Worm (Caenorhabditis elegans) whole organism, young adult: Measurements from ENCODE around the gene spr-2.

Source experiments
- B0019.2 ChIP-seq: fragments of 200-800 bp; sonication (Bioruptor generic); conservative IDR thresholded peaks from 2 replicates; pipeline ENCODE4 v1.3.6; 2022; ENCODE audit warnings: missing genetic modification reagents, missing genetic modification characterization, missing compliant biosample characterization
- B0336.3 ChIP-seq: fragments of 200-800 bp; sonication (Bioruptor generic); IDR thresholded peaks from 2 replicates; pipeline ENCODE4 v1.3.6; 2022; ENCODE audit warnings: missing genetic modification characterization, missing compliant biosample characterization
- F37B4.10 ChIP-seq: fragments of 200-800 bp; sonication (Bioruptor generic); IDR thresholded peaks from 2 replicates; pipeline ENCODE4 v1.3.6; 2022; ENCODE audit warnings: missing genetic modification characterization, missing compliant biosample characterization
- F49E8.2 ChIP-seq: sonication (generic microtip); optimal IDR thresholded peaks from 3 replicates; lab custom pipeline; 2017; ENCODE audit warnings: missing genetic modification characterization, mild to moderate bottlenecking, missing compliant biosample characterization, antibody characterized with exemption, moderate library complexity; ENCODE audit not compliant: insufficient read depth
- F55B11.4 ChIP-seq: sonication (generic microtip); optimal IDR thresholded peaks from 2 replicates; lab custom pipeline; 2016; ENCODE audit warnings: missing compliant biosample characterization, missing genetic modification characterization, borderline replicate concordance; ENCODE audit not compliant: insufficient read depth
- F57A8.1 ChIP-seq: fragments of 200-800 bp; sonication (Bioruptor generic); optimal IDR thresholded peaks from 2 replicates; lab custom pipeline; 2018; ENCODE audit warnings: mild to moderate bottlenecking, missing genetic modification characterization, moderate library complexity, missing compliant biosample characterization
- K11D2.4 ChIP-seq: fragments of 200-800 bp; sonication (Bioruptor generic); IDR thresholded peaks from 2 replicates; pipeline ENCODE4 v1.3.6; 2022; ENCODE audit warnings: missing genetic modification reagents, missing genetic modification characterization, missing compliant biosample characterization
- T07F8.4 ChIP-seq: sonication (generic microtip); optimal IDR thresholded peaks from 2 replicates; lab custom pipeline; 2016; ENCODE audit warnings: mild to moderate bottlenecking, missing genetic modification characterization, moderate library complexity, missing compliant biosample characterization
- Y53G8AR.9 ChIP-seq: fragments of 200-800 bp; sonication (Bioruptor generic); conservative IDR thresholded peaks from 2 replicates; pipeline ENCODE4 v1.3.6; 2022; ENCODE audit warnings: missing genetic modification reagents, missing genetic modification characterization, missing compliant biosample characterization
- Y67H2A.10 ChIP-seq: fragments of 200-800 bp; sonication (Bioruptor generic); conservative IDR thresholded peaks from 2 replicates; pipeline ENCODE4 v1.3.6; 2022; ENCODE audit warnings: missing genetic modification reagents, missing genetic modification characterization, missing compliant biosample characterization
- Y95B8A.8 ChIP-seq: fragments of 200-800 bp; sonication (Bioruptor generic); IDR thresholded peaks from 2 replicates; pipeline ENCODE4 v1.3.6; 2022; ENCODE audit warnings: missing genetic modification reagents, missing genetic modification characterization, missing compliant biosample characterization
- ZK185.1 ChIP-seq: sonication (generic microtip); optimal IDR thresholded peaks from 2 replicates; lab custom pipeline; 2016; ENCODE audit warnings: mild to moderate bottlenecking, missing genetic modification characterization, missing compliant biosample characterization; ENCODE audit not compliant: poor library complexity, severe bottlenecking
- ama-1 ChIP-seq, 3 experiments: fragments of 150-350 bp in 1 of 3; sonication (generic microtip) in 2 of 3; optimal IDR thresholded peaks; 2 replicates each; lab custom pipeline; 2014 to 2018; ENCODE audit warnings: missing biosample characterization in 2 of 3, missing genetic modification characterization in 2 of 3, missing genetic modification reagents in 2 of 3
- aptf-2 ChIP-seq: fragments of 200-800 bp; sonication (Bioruptor generic); conservative IDR thresholded peaks from 2 replicates; pipeline ENCODE4 v1.3.6; 2022; ENCODE audit warnings: missing genetic modification reagents, missing genetic modification characterization, missing compliant biosample characterization
- attf-3 ChIP-seq: fragments of 200-800 bp; sonication (Bioruptor generic); conservative IDR thresholded peaks from 2 replicates; pipeline ENCODE4 v1.3.6; 2022; ENCODE audit warnings: missing genetic modification reagents, missing genetic modification characterization, missing compliant biosample characterization
- bed-2 ChIP-seq: fragments of 200-800 bp; sonication (Bioruptor generic); IDR thresholded peaks from 2 replicates; pipeline ENCODE4 v1.3.6; 2022; ENCODE audit warnings: missing genetic modification reagents, missing genetic modification characterization, missing compliant biosample characterization
- ceh-40 ChIP-seq: fragments of 200-800 bp; sonication (Bioruptor generic); IDR thresholded peaks from 2 replicates; pipeline ENCODE4 v1.3.6; 2022; ENCODE audit warnings: missing genetic modification characterization, missing compliant biosample characterization
- ceh-91 ChIP-seq: fragments of 200-800 bp; sonication (Bioruptor generic); IDR thresholded peaks from 2 replicates; pipeline ENCODE4 v1.3.6; 2022; ENCODE audit warnings: missing genetic modification reagents, missing genetic modification characterization, missing compliant biosample characterization
- die-1 ChIP-seq: sonication (generic microtip); optimal IDR thresholded peaks from 2 replicates; lab custom pipeline; 2016; ENCODE audit warnings: missing genotype, mild to moderate bottlenecking, missing genetic modification characterization, missing compliant biosample characterization
- dpl-1 ChIP-seq: fragments of 150-350 bp; optimal IDR thresholded peaks from 2 replicates; lab custom pipeline; 2014; ENCODE audit warnings: missing biosample characterization, missing genetic modification reagents, missing genetic modification characterization
- efl-1 ChIP-seq: fragments of 150-350 bp; optimal IDR thresholded peaks from 2 replicates; lab custom pipeline; 2014; ENCODE audit warnings: missing biosample characterization, missing genetic modification reagents, missing genetic modification characterization
- egl-44 ChIP-seq: fragments of 200-800 bp; sonication (Bioruptor generic); IDR thresholded peaks from 2 replicates; pipeline ENCODE4 v1.3.6; 2022; ENCODE audit warnings: missing genetic modification reagents, missing genetic modification characterization, missing compliant biosample characterization
- ekl-4 ChIP-seq: fragments of 200-800 bp; sonication (Bioruptor generic); IDR thresholded peaks from 2 replicates; pipeline ENCODE4 v1.3.6; 2022; ENCODE audit warnings: missing genetic modification reagents, missing genetic modification characterization, missing compliant biosample characterization
- him-1 ChIP-seq: sonication (generic microtip); optimal IDR thresholded peaks from 2 replicates; lab custom pipeline; 2016; ENCODE audit warnings: missing genotype, missing genetic modification reagents, missing genetic modification characterization, missing compliant biosample characterization
- hlh-26 ChIP-seq: fragments of 200-800 bp; sonication (Bioruptor generic); conservative IDR thresholded peaks from 2 replicates; pipeline ENCODE4 v1.3.6; 2022; ENCODE audit warnings: missing genetic modification reagents, missing genetic modification characterization, missing compliant biosample characterization
- hmg-20 ChIP-seq: fragments of 200-800 bp; sonication (Bioruptor generic); IDR thresholded peaks from 2 replicates; pipeline ENCODE4 v1.3.6; 2022; ENCODE audit warnings: missing genetic modification reagents, missing genetic modification characterization, missing compliant biosample characterization
- lin-26 ChIP-seq: fragments of 200-800 bp; sonication (Bioruptor generic); IDR thresholded peaks from 2 replicates; pipeline ENCODE4 v1.3.6; 2022; ENCODE audit warnings: missing genetic modification reagents, missing genetic modification characterization, missing compliant biosample characterization
- lir-1 ChIP-seq: fragments of 200-800 bp; sonication (Bioruptor generic); conservative IDR thresholded peaks from 2 replicates; pipeline ENCODE4 v1.3.6; 2022; ENCODE audit warnings: missing genetic modification reagents, missing genetic modification characterization, missing compliant biosample characterization
- madf-10 ChIP-seq: sonication (generic microtip); optimal IDR thresholded peaks from 2 replicates; lab custom pipeline; 2016; ENCODE audit warnings: mild to moderate bottlenecking, missing genetic modification characterization, missing compliant biosample characterization
- mel-28 ChIP-seq: sonication (generic microtip); optimal IDR thresholded peaks from 2 replicates; lab custom pipeline; 2016; ENCODE audit warnings: borderline replicate concordance, mild to moderate bottlenecking, missing genetic modification characterization, missing compliant biosample characterization
- mxl-1 ChIP-seq: sonication (generic microtip); optimal IDR thresholded peaks from 2 replicates; lab custom pipeline; 2016; ENCODE audit warnings: missing genetic modification characterization, missing compliant biosample characterization
- nfya-1 ChIP-seq: sonication (generic microtip); optimal IDR thresholded peaks from 2 replicates; lab custom pipeline; 2017; ENCODE audit warnings: antibody characterized with exemption, missing compliant biosample characterization, missing genetic modification characterization, borderline replicate concordance; ENCODE audit not compliant: insufficient read depth
- rcor-1 ChIP-seq: fragments of 200-800 bp; sonication (Bioruptor generic); IDR thresholded peaks from 2 replicates; pipeline ENCODE4 v1.3.6; 2022; ENCODE audit warnings: missing genetic modification reagents, missing genetic modification characterization, missing compliant biosample characterization
- rec-8 ChIP-seq, 2 experiments: sonication (generic microtip); optimal IDR thresholded peaks; 2 replicates each; lab custom pipeline; 2016; ENCODE audit warnings: mild to moderate bottlenecking in 2 of 2, missing genetic modification characterization in 2 of 2, missing genetic modification reagents in 2 of 2, missing genotype in 2 of 2, missing biosample characterization in 1 of 2, missing compliant biosample characterization in 1 of 2, moderate library complexity in 1 of 2
- repo-1 ChIP-seq: sonication (generic microtip); optimal IDR thresholded peaks from 2 replicates; lab custom pipeline; 2017; ENCODE audit warnings: mild to moderate bottlenecking, missing genetic modification characterization, missing compliant biosample characterization
- rpc-1 ChIP-seq, 2 experiments: fragments of 150-350 bp in 1 of 2; sonication (generic microtip) in 1 of 2; optimal IDR thresholded peaks; 2 replicates each; lab custom pipeline; 2014 to 2018; ENCODE audit warnings: missing biosample characterization in 1 of 2, missing genetic modification characterization in 1 of 2, missing genetic modification reagents in 1 of 2, missing genotype in 1 of 2
- sdz-38 ChIP-seq: sonication (generic microtip); optimal IDR thresholded peaks from 2 replicates; lab custom pipeline; 2016; ENCODE audit warnings: missing genotype, missing genetic modification characterization, missing compliant biosample characterization
- sea-2 ChIP-seq: fragments of 200-800 bp; sonication (Bioruptor generic); IDR thresholded peaks from 2 replicates; pipeline ENCODE4 v1.3.6; 2022; ENCODE audit warnings: missing genetic modification characterization, missing compliant biosample characterization
- snpc-1.1 ChIP-seq: sonication (generic microtip); optimal IDR thresholded peaks from 2 replicates; lab custom pipeline; 2017; ENCODE audit warnings: missing genetic modification characterization, mild to moderate bottlenecking, missing compliant biosample characterization, antibody characterized with exemption, moderate library complexity, missing genotype, missing genetic modification reagents; ENCODE audit not compliant: insufficient read depth
- snpc-3.4 ChIP-seq: sonication (generic microtip); optimal IDR thresholded peaks from 2 replicates; lab custom pipeline; 2017; ENCODE audit warnings: missing genetic modification characterization, mild to moderate bottlenecking, missing compliant biosample characterization, antibody characterized with exemption, moderate library complexity, missing genotype, missing genetic modification reagents
- somi-1 ChIP-seq: fragments of 200-800 bp; sonication (Bioruptor generic); optimal IDR thresholded peaks from 2 replicates; lab custom pipeline; 2018; ENCODE audit warnings: mild to moderate bottlenecking, missing genetic modification characterization, missing compliant biosample characterization
- tlf-1 ChIP-seq: fragments of 200-800 bp; sonication (Bioruptor generic); optimal IDR thresholded peaks from 2 replicates; lab custom pipeline; 2018; ENCODE audit warnings: mild to moderate bottlenecking, missing genetic modification characterization, missing compliant biosample characterization
- unc-62 ChIP-seq: fragments of 150-350 bp; optimal IDR thresholded peaks from 2 replicates; lab custom pipeline; 2014; ENCODE audit warnings: missing biosample characterization, missing genetic modification reagents, missing genetic modification characterization
- xnd-1 ChIP-seq: sonication (generic microtip); optimal IDR thresholded peaks from 2 replicates; lab custom pipeline; 2016; ENCODE audit warnings: missing genotype, missing genetic modification reagents, missing genetic modification characterization, missing compliant biosample characterization
- zim-3 ChIP-seq: sonication (generic microtip); optimal IDR thresholded peaks from 2 replicates; lab custom pipeline; 2017; ENCODE audit warnings: mild to moderate bottlenecking, missing genetic modification characterization, moderate library complexity, missing compliant biosample characterization
- ztf-22 ChIP-seq: fragments of 200-800 bp; sonication (Bioruptor generic); optimal IDR thresholded peaks from 2 replicates; lab custom pipeline; 2018; ENCODE audit warnings: mild to moderate bottlenecking, missing genetic modification characterization, moderate library complexity, missing compliant biosample characterization
- ztf-26 ChIP-seq: sonication (generic microtip); optimal IDR thresholded peaks from 2 replicates; lab custom pipeline; 2017; ENCODE audit warnings: missing genetic modification characterization, missing compliant biosample characterization
- ztf-3 ChIP-seq: fragments of 200-800 bp; sonication (Bioruptor generic); optimal IDR thresholded peaks from 2 replicates; lab custom pipeline; 2018; ENCODE audit warnings: mild to moderate bottlenecking, missing genetic modification characterization, missing compliant biosample characterization

The spr-2 gene

ce11 chrIV:8866092-8866491 lies 25.2 kb upstream of the spr-2 start (continued):
- TF ChIP-seq Y95B8A.8 (no peak), ceh-91 (GFP tag; lab: Robert Waterston, UW) (no peak), F49E8.2 (tag; lab: Kevin White, UChicago) (no peak), zim-3 (no peak), egl-44 (no peak), F57A8.1 (GFP tag; lab: Kevin White, UChicago) (no peak), tlf-1 (GFP tag; lab: Kevin White, UChicago) (no peak), him-1 (tag; lab: Kevin White, UChicago) (no peak), ekl-4 (no peak), rec-8 (tag; optimal IDR thresholded peaks at IDR 0.05; lab: Kevin White, UChicago) (no peak), sdz-38 (tag; lab: Kevin White, UChicago) (no peak), lin-26 (GFP tag; lab: Robert Waterston, UW) (no peak), F37B4.10 (no peak), F55B11.4 (tag; lab: Kevin White, UChicago) (no peak), efl-1 (peak; percentile 17), ZK185.1 (peak; percentile 17), rcor-1 (no peak), B0019.2 (GFP tag; lab: Robert Waterston, UW) (no peak), ceh-40 (GFP tag; lab: Robert Waterston, UW) (no peak), K11D2.4 (GFP tag; lab: Robert Waterston, UW) (no peak), somi-1 (GFP tag; lab: Kevin White, UChicago) (peak; percentile 44), B0336.3 (GFP tag; lab: Robert Waterston, UW) (peak; percentile 55), mxl-1 (tag; lab: Kevin White, UChicago) (no peak), Y53G8AR.9 (no peak), snpc-3.4 (tag; lab: Kevin White, UChicago) (no peak), nfya-1 (no peak), attf-3 (peak; percentile 23; the same call in 1 of the 2 replicates), hlh-26 (GFP tag; lab: Robert Waterston, UW) (no peak), rpc-1 (optimal IDR thresholded peaks at IDR 0.05; lab: Kevin White, UChicago) (no peak), rpc-1 (tag; optimal IDR thresholded peaks at IDR 0.05; lab: Kevin White, UChicago) (no peak), mel-28 (tag; lab: Kevin White, UChicago) (no peak), lir-1 (GFP tag; lab: Robert Waterston, UW) (no peak), ztf-22 (GFP tag; lab: Kevin White, UChicago) (no peak), unc-62 (no peak), ama-1 (optimal IDR thresholded peaks at IDR 0.05; lab: Kevin White, UChicago) (no peak), ama-1 (GFP tag; optimal IDR thresholded peaks at IDR 0.05; lab: Kevin White, UChicago) (no peak), xnd-1 (tag; lab: Kevin White, UChicago) (no peak), Y67H2A.10 (GFP tag; lab: Robert Waterston, UW) (no peak), madf-10 (peak; percentile 23), snpc-1.1 (tag; lab: Kevin White, UChicago) (no peak), die-1 (tag; lab: Kevin White, UChicago) (no peak), T07F8.4 (tag; lab: Kevin White, UChicago) (no peak), ztf-3 (GFP tag; lab: Kevin White, UChicago) (no peak), dpl-1 (GFP tag; lab: Kevin White, UChicago) (no peak), ztf-26 (tag; lab: Kevin White, UChicago) (peak; percentile 67), sea-2 (GFP tag; lab: Robert Waterston, UW) (no peak), bed-2 (no peak), aptf-2 (GFP tag; lab: Robert Waterston, UW) (no peak), hmg-20 (0 out of 2 replicates have a peak, but pooled peaks have one; percentile 10), repo-1 (tag; lab: Kevin White, UChicago) (no peak)
